Worm (Caenorhabditis elegans): ENCODE results near the gene manf-1.

DNA sequence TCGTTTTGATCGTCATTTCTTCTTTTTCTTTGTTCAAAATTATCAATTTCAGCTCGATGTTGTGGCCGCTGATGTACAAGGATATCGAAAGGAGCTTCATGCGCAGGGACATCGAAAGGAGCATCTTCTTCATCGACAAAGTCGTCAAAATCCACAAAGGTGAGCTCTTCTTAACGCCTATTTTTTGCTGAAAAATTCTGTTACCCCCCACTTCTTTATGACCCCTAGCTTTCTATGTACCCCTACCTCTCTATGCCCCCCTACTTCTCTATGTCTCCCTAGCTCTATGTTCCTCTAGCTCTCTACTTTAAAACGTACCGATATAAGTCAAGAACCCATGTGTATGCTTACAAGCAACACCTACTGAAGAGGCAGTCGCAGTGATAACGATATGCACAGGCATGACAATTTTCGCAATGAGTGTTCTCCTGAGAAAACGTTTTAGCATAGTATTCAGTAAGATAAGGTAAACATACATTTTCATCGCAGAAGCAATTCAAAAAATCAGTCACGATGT lies 30.5 kb downstream of the manf-1 start, which contains the start of gene Y54G2A.36:
- TF ChIP-seq nhr-237 (tag; optimal IDR thresholded peaks at IDR 0.05), result no peak
- no peak for TF ChIP-seq sem-4 (tag; optimal IDR thresholded peaks at IDR 0.05)
- no peak for TF ChIP-seq ama-1 (optimal IDR thresholded peaks at IDR 0.05)
- no peak for TF ChIP-seq R02D3.7 (tag; optimal IDR thresholded peaks at IDR 0.05)
- no peak for TF ChIP-seq snpc-4 (tag; optimal IDR thresholded peaks at IDR 0.05)
- no peak for TF ChIP-seq dmd-4 (tag; optimal IDR thresholded peaks at IDR 0.05)
- TF ChIP-seq aly-2 (tag; optimal IDR thresholded peaks at IDR 0.05), result no peak

Data from whole organism, L2 larva.